Fruit fly (Drosophila melanogaster): ENCODE measurements around the gene CG32267.
A peak's percentile ranks its signal among the peaks of the same experiment; 100 is the strongest.

The CG32267 gene

DNA sequence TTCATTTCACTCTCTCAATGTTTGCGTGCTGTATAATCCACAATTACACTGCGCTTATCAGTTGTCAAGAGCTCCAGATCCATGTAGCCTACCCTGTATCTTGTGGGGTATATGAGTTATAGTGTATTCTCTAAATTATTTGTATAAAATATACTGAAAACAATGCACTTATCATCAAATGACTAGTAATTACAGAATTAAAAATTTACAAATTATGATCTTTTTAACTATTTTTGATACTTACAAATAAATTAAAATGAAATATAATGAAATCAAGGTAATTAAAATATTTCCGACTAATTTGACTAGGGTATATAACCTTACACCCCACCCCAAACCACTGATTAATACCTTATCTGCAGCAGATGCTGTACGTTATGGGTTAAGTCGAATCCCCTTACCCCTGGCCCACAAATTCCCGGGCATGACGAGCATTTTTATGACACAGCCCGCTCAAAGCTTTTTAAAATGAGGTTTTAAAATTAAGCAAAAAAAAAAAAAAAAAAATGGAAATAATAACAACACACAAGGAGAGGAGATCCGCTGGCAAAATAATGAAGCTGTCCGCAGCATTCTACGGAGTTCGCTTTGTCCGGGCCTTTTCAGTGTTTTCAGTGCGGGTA lies 13.3 kb upstream of the CG32267 start:
- TF ChIP-seq pan (optimal IDR thresholded peaks at IDR 0.05): peak; percentile 47
- no peak for TF ChIP-seq EcR (GFP tag; optimal IDR thresholded peaks at IDR 0.05)

DNA sequence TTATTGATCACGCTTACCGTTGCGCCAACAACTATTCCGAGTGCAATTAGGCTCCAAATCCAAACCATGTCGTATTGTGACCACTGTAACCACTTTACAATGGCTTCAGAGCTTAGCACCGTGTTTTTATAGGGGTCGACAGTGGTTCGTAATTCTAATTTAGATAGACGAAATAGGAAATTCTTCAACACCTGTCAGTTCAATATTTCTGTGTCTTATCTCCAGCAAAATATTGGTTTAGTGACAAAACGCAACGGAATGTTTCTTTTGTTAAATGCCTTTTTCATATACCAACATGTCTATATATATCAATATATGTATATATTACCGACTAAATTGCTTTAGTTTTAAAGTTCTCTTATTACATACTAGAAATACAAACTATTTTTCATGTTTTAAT lies 12.6 kb upstream of the CG32267 start, which contains the start of gene CG43074:
CG43074 (minus strand) TSS at position 101 of the 400 bp plus-strand sequence.
- no peak for TF ChIP-seq Dll (optimal IDR thresholded peaks at IDR 0.05)
- no peak for TF ChIP-seq psq (optimal IDR thresholded peaks at IDR 0.05)
- TF ChIP-seq CG8478 (optimal IDR thresholded peaks at IDR 0.05): no peak
- TF ChIP-seq usp (GFP tag; optimal IDR thresholded peaks at IDR 0.05): no peak
- TF ChIP-seq EcR (GFP tag; optimal IDR thresholded peaks at IDR 0.05): no peak
- no peak for TF ChIP-seq pan (optimal IDR thresholded peaks at IDR 0.05)

DNA sequence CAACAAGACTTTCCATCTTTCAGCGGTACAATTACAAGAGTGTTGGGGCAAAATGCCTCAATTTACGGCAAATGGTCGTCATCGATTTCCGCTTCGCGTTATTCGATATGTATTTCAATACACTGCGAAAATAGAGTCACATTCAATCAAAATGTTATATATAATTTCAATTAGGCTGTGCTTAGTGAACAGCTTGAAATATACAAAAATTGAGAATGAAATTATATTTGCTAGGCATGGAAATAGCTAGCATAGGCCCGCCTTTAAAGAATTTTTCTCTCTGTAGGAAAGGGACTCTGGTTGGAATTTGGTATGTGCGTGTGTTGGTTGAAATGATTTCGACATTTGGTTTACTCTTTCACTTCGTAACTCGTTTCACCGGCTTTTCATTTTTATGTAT lies 7.6 kb upstream of the CG32267 start:
- no peak for TF ChIP-seq usp (GFP tag; optimal IDR thresholded peaks at IDR 0.05)

DNA sequence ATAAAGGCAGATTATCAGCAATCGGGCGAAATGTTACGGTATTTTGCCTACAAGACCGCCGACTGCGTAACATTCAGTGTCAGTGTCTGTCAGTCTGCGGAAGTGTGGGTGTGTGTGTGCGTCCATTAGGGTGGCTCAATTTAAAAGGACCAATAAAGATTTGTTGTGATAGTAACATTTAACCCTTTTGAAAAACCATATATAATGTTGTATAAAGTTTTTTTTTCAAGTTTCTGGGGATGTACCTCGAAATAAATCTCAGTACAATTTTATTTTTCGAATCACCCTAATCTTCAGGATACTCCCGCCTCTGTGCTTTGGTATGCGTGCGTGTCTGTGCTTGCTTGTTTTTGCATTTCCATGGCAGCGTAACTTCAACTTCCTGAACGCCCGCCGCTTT lies 873 bp upstream of the CG32267 start:
- TF ChIP-seq pan (optimal IDR thresholded peaks at IDR 0.05) (no peak), Dll (optimal IDR thresholded peaks at IDR 0.05) (no peak), CG8478 (optimal IDR thresholded peaks at IDR 0.05) (no peak), usp (GFP tag; optimal IDR thresholded peaks at IDR 0.05) (no peak), EcR (GFP tag; optimal IDR thresholded peaks at IDR 0.05) (no peak), psq (optimal IDR thresholded peaks at IDR 0.05) (no peak)

DNA sequence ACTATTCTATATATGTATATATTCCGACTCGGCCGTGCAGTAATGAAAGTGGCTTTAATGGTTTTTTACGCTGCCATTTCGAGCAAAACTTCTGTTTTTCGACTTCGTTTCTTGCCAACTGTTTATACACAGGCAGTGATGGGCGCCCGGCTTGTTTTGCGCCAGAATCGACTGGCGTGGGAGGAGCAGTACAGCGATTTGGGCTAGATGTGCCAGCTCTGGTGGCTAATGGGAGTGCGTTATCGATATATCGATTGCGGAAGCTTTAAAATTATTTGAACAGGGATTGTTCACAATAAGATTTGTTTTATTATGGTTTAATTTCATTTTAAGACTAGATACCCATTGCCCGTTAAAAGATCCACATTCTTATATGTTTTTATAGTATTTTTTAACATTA lies 739 bp downstream of the CG32267 start, which contains the start of gene CG14971:
CG14971 (minus strand) TSS at position 136 of the 400 bp plus-strand sequence.
- no peak for TF ChIP-seq EcR (GFP tag; optimal IDR thresholded peaks at IDR 0.05)
- no peak for TF ChIP-seq usp (GFP tag; optimal IDR thresholded peaks at IDR 0.05)
- TF ChIP-seq CG8478 (optimal IDR thresholded peaks at IDR 0.05): no peak
- TF ChIP-seq pan (optimal IDR thresholded peaks at IDR 0.05): no peak
- TF ChIP-seq Dll (optimal IDR thresholded peaks at IDR 0.05): no peak
- no peak for TF ChIP-seq psq (optimal IDR thresholded peaks at IDR 0.05)

DNA sequence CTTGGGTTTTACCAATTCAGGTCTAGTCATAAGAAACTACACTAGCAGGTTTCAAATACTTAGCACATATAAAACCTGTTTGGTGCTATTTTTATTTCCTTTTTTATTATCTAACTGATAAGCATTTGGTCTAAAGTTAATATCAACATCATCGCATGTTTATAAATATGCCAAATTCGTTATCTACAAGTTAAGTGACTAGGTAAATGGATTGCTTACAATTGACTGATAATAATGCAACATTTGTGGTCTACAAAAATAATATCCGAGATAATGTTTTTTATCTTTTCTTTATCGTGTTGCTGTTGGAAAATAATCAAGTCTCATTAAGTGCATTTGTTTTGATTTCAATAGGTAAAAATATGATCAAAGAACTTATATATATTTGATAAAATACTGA lies 2.2 kb downstream of the CG32267 start:
- TF ChIP-seq EcR (GFP tag; optimal IDR thresholded peaks at IDR 0.05): no peak
- TF ChIP-seq Dll (optimal IDR thresholded peaks at IDR 0.05): no peak
- TF ChIP-seq pan (optimal IDR thresholded peaks at IDR 0.05): no peak
- TF ChIP-seq usp (GFP tag; optimal IDR thresholded peaks at IDR 0.05): no peak
- no peak for TF ChIP-seq CG8478 (optimal IDR thresholded peaks at IDR 0.05)
- TF ChIP-seq psq (optimal IDR thresholded peaks at IDR 0.05): no peak

DNA sequence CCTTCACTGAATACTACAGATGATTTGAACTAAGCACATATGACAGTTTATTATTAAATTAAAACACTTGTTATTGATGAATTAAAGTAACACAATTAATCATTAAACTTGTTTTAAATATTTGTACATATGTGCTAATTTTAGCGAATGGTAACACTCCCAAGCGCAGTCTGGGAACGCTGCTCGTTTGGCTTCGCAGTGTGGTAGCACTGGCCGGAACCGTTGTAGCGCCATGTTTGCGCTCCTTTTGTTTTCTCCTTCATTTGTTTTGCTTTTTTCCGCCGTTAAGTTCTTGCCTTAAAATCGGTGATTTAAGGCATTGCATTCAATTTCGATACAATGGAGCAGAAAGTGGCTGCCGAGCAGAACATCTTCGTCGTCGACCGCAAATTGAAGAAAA lies 5.7 kb downstream of the CG32267 start, which contains the start of gene CycJ:
CycJ (plus strand) TSS at position 229 of the 400 bp plus-strand sequence.
- no peak for TF ChIP-seq Dll (optimal IDR thresholded peaks at IDR 0.05)
- TF ChIP-seq CG8478 (optimal IDR thresholded peaks at IDR 0.05): no peak

DNA sequence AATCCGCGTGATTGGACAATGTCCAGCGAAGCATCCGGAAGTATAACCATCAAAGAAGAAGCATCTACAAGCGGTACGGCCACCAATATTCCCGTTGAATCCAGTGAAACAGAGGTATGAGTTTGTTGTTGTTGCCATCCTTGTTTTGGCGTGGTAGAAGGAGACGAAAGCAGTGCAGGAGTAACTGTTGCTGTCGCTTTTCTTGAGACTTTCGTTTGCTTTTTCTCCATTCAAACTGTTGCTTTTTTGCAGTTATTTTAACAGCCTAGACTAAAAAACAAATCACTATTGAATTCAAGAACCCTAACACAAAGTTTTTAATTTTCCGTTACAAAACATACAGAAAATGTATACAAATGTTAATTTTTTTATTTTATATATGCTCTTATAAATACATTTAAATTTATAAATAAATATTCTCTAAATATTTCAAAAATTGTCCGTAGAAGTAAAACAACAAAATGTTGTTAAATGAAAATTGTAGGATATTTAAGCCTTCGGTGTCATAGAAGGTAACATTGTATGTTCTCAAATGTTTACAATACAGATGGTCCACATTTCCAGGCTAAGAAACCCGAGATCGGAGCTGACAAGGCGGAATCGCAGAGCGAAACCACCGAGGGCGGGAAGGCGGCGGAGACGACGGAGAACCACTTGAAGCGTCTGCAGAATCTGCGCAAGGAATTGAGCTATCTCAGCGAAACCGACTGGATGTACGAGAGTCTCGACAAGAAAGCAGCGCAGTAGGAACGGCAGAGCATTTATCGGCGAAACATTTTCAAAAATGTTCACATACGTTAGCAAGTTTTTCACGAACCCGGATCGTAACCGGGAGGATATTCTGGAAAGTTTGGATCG lies 10.1 kb downstream of the CG32267 start:
- TF ChIP-seq CG8478 (optimal IDR thresholded peaks at IDR 0.05) (peak; percentile 20), psq (optimal IDR thresholded peaks at IDR 0.05) (no peak)

DNA sequence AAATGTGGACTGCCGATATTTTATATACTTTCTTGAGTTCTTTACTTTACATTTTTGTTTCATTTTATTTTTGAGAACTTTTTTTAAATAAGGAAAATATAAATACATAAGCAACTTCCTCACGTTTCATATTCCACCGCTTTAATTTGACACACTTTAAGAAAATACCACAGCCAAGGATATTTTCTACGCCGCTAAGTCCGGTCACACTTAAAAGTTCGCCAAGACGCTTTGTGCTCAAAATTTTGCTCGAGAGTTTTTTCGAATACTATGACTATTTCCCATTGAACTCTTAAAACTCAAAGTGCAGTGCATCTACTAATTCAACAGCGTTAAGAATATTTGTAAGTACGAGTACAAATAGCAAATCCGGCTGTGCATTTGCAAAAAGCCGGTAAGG lies 10.8 kb downstream of the CG32267 start, which contains the start of the genes CG46463 and armi:
CG46463 (plus strand) TSS at position 197 of the 400 bp plus-strand sequence.
armi (plus strand) TSS at position 199 of the 400 bp plus-strand sequence.
- TF ChIP-seq psq (optimal IDR thresholded peaks at IDR 0.05) (no peak), usp (GFP tag; optimal IDR thresholded peaks at IDR 0.05) (no peak), EcR (GFP tag; optimal IDR thresholded peaks at IDR 0.05) (no peak), CG8478 (optimal IDR thresholded peaks at IDR 0.05) (no peak), Dll (optimal IDR thresholded peaks at IDR 0.05) (no peak)

DNA sequence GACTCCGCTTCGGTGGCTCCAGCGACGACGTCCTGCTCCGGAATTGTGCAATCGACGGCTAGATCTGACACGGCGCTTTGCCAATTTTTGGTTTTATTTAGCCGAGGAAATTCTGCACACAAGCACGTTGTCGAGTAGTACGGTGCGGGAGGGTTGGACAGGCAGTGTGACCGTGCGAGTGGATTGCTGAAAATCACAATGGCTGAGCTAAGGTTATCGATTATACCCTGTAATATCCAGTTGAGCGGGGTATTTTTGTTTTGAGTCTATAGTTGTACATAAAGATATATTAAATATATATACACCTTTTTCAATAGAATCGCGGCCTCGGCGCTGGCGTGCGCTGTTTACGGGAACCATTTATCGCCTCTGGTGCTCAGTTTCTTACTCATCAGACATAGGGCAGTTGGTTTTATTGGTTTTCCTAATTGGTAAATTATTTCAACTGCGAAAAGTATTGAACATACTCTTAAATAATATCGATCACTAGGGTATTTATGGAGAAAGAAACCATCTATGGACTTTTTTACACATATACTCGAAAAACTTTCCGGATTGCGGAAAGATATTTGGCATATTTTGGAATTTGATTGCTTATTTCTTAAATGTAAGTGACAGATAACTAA lies 11.4 kb downstream of the CG32267 start, which contains the start of gene eIF5B:
eIF5B (minus strand) TSS at position 576 of the 626 bp plus-strand sequence.
- TF ChIP-seq EcR (GFP tag; optimal IDR thresholded peaks at IDR 0.05) (no peak), pan (optimal IDR thresholded peaks at IDR 0.05) (peak; percentile 93)

DNA sequence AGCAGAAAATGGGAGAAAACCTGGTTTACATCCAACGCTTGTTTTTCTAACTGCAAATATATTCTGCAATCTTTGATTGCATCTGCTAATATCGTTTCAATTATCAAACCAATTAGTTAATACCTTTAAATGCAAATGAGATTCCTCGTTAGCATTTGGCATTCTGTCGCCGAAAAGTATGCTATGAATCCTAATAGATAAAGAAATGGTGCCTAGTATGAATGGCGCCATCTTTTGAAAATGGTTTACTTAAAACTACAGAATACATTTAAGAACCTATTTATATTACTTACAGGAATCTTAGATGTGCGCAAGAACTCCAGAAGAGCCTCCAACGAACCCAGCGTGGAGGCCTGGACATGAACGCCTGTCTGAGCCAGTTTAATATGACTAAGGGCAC lies 15.0 kb downstream of the CG32267 start:
- no peak for TF ChIP-seq pan (optimal IDR thresholded peaks at IDR 0.05)
- no peak for TF ChIP-seq Dll (optimal IDR thresholded peaks at IDR 0.05)
- TF ChIP-seq EcR (GFP tag; optimal IDR thresholded peaks at IDR 0.05): no peak
- no peak for TF ChIP-seq CG8478 (optimal IDR thresholded peaks at IDR 0.05)
- TF ChIP-seq psq (optimal IDR thresholded peaks at IDR 0.05): no peak
- TF ChIP-seq usp (GFP tag; optimal IDR thresholded peaks at IDR 0.05): no peak

DNA sequence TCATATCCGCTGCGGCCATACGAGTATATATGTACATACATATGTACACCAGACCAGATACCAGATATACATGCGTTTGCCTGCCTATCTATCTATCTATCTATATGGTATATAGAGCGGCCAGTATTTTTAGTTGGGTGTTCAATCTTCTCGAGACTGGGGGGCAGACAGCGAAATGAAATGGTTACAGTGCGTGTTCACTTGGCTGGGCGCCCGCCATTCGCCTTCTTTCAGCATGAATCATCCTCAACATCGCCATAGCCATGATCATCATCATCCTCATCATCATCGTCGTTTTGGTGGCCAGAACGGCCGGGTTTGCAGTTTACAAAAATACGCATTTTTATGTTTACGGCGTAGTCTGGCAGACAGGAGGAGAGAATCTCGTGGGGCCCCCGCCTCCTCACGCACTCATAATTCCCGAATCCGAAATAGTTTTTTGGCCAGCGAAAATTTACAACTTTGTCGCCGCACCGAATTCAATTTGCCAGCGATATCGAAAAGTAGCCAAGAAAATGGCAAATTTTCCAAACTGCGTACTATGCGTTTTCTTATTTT lies 15.8 kb downstream of the CG32267 start:
- TF ChIP-seq EcR (GFP tag; optimal IDR thresholded peaks at IDR 0.05) (no peak), Dll (optimal IDR thresholded peaks at IDR 0.05) (no peak), pan (optimal IDR thresholded peaks at IDR 0.05) (no peak), psq (optimal IDR thresholded peaks at IDR 0.05) (no peak), CG8478 (optimal IDR thresholded peaks at IDR 0.05) (no peak), usp (GFP tag; optimal IDR thresholded peaks at IDR 0.05) (no peak)
